Worm (Caenorhabditis elegans) whole organism, early embryonic: ENCODE data around the gene C46H3.1.

ENCODE experiments used
- B0310.2 ChIP-seq: sonication (generic microtip); optimal IDR thresholded peaks from 2 replicates; lab custom pipeline; 2016; ENCODE audit warnings: mild to moderate bottlenecking, missing genetic modification characterization, missing compliant biosample characterization
- F13C5.2 ChIP-seq: sonication (generic microtip); optimal IDR thresholded peaks from 2 replicates; lab custom pipeline; 2017; ENCODE audit warnings: mild to moderate bottlenecking, missing genetic modification characterization, inconsistent platforms, missing compliant biosample characterization
- aly-1 ChIP-seq: sonication (generic microtip); optimal IDR thresholded peaks from 2 replicates; lab custom pipeline; 2016; ENCODE audit warnings: missing genetic modification characterization, missing compliant biosample characterization
- ama-1 ChIP-seq: fragments of 150-350 bp; optimal IDR thresholded peaks from 2 replicates; lab custom pipeline; 2014
- ceh-13 ChIP-seq: fragments of 200-800 bp; sonication (Bioruptor generic); optimal IDR thresholded peaks from 2 replicates; lab custom pipeline; 2018; ENCODE audit warnings: mild to moderate bottlenecking, missing genetic modification characterization, missing compliant biosample characterization
- ceh-36 ChIP-seq: sonication (generic microtip); optimal IDR thresholded peaks from 2 replicates; lab custom pipeline; 2016; ENCODE audit warnings: missing genetic modification characterization, inconsistent platforms, missing compliant biosample characterization
- ets-7 ChIP-seq: sonication (generic microtip); optimal IDR thresholded peaks from 2 replicates; lab custom pipeline; 2016; ENCODE audit warnings: missing genotype, missing genetic modification characterization, missing compliant biosample characterization
- flt-1 ChIP-seq: fragments of 200-800 bp; sonication (Bioruptor generic); IDR thresholded peaks from 2 replicates; pipeline ENCODE4 v1.3.6; 2022; ENCODE audit warnings: missing genetic modification characterization, missing compliant biosample characterization
- hmbx-1 ChIP-seq: sonication (generic microtip); optimal IDR thresholded peaks from 2 replicates; lab custom pipeline; 2016; ENCODE audit warnings: mild to moderate bottlenecking, missing genetic modification characterization, missing compliant biosample characterization
- hmg-4 ChIP-seq: fragments of 200-800 bp; sonication (Bioruptor generic); optimal IDR thresholded peaks from 2 replicates; lab custom pipeline; 2018; ENCODE audit warnings: mild to moderate bottlenecking, missing genetic modification characterization, missing compliant biosample characterization
- hnd-1 ChIP-seq: sonication (generic microtip); optimal IDR thresholded peaks from 2 replicates; lab custom pipeline; 2016; ENCODE audit warnings: missing genetic modification characterization, missing compliant biosample characterization
- pes-1 ChIP-seq: fragments of 200-800 bp; sonication (Bioruptor generic); IDR thresholded peaks from 2 replicates; pipeline ENCODE4 v1.3.6; 2022; ENCODE audit warnings: missing genetic modification reagents, missing genetic modification characterization, missing compliant biosample characterization
- scrt-1 ChIP-seq: fragments of 200-800 bp; sonication (Bioruptor generic); IDR thresholded peaks from 2 replicates; pipeline ENCODE4 v1.3.6; 2022; ENCODE audit warnings: missing genetic modification characterization, missing compliant biosample characterization
- sea-1 ChIP-seq: fragments of 200-800 bp; sonication (Bioruptor generic); conservative IDR thresholded peaks from 2 replicates; pipeline ENCODE4 v1.3.6; 2022; ENCODE audit warnings: missing genetic modification characterization, missing compliant biosample characterization
- tbx-11 ChIP-seq: fragments of 200-800 bp; sonication (Bioruptor generic); IDR thresholded peaks from 2 replicates; pipeline ENCODE4 v1.3.6; 2022; ENCODE audit warnings: missing genetic modification characterization, missing compliant biosample characterization
- tbx-37 ChIP-seq: fragments of 200-800 bp; sonication (Bioruptor generic); conservative IDR thresholded peaks from 2 replicates; pipeline ENCODE4 v1.3.6; 2022; ENCODE audit warnings: missing genetic modification reagents, missing genetic modification characterization, missing compliant biosample characterization
- tra-4 ChIP-seq: sonication (generic microtip); optimal IDR thresholded peaks from 2 replicates; lab custom pipeline; 2017; ENCODE audit warnings: missing genetic modification characterization, missing compliant biosample characterization

C46H3.1 gene

ce11 chrX:1183258-1183657 lies 25.9 kb upstream of the C46H3.1 start:
- TF ChIP-seq F13C5.2, result no peak
- no peak for TF ChIP-seq tbx-11
- no peak for TF ChIP-seq ama-1 (lab: Kevin White, UChicago)
- TF ChIP-seq hnd-1, result no peak
- TF ChIP-seq ceh-13 (GFP tag; lab: Kevin White, UChicago), result no peak
- no peak for TF ChIP-seq ceh-36 (tag; lab: Kevin White, UChicago)
- TF ChIP-seq tbx-37 (GFP tag; lab: Robert Waterston, UW), result no peak
- TF ChIP-seq hmg-4 (GFP tag; lab: Kevin White, UChicago), result no peak
- TF ChIP-seq pes-1 (GFP tag; lab: Robert Waterston, UW), result no peak
- TF ChIP-seq sea-1 (GFP tag; lab: Robert Waterston, UW), result no peak
- TF ChIP-seq ets-7, result no peak
- TF ChIP-seq scrt-1, result no peak
- TF ChIP-seq tra-4 (tag; lab: Kevin White, UChicago), result no peak
- TF ChIP-seq aly-1 (tag; lab: Kevin White, UChicago), result no peak
- TF ChIP-seq B0310.2 (tag; lab: Kevin White, UChicago), result no peak
- TF ChIP-seq hmbx-1 (tag; lab: Kevin White, UChicago), result no peak
- TF ChIP-seq flt-1 (GFP tag; lab: Robert Waterston, UW), result no peak

- TF ChIP-seq hnd-1 (no peak), aly-1 (tag; lab: Kevin White, UChicago) (no peak), tbx-37 (GFP tag; lab: Robert Waterston, UW) (no peak), pes-1 (GFP tag; lab: Robert Waterston, UW) (no peak), F13C5.2 (no peak), ama-1 (lab: Kevin White, UChicago) (no peak), ceh-36 (tag; lab: Kevin White, UChicago) (no peak), ets-7 (no peak), hmg-4 (GFP tag; lab: Kevin White, UChicago) (no peak), flt-1 (GFP tag; lab: Robert Waterston, UW) (no peak), tbx-11 (no peak), scrt-1 (no peak), ceh-13 (GFP tag; lab: Kevin White, UChicago) (no peak)
Observed at ce11 chrX:1183985-1184384, 25.2 kb upstream of the C46H3.1 start.

- no peak for TF ChIP-seq scrt-1
- no peak for TF ChIP-seq aly-1 (tag; lab: Kevin White, UChicago)
- no peak for TF ChIP-seq F13C5.2
- no peak for TF ChIP-seq sea-1 (GFP tag; lab: Robert Waterston, UW)
- no peak for TF ChIP-seq pes-1 (GFP tag; lab: Robert Waterston, UW)
- no peak for TF ChIP-seq ceh-13 (GFP tag; lab: Kevin White, UChicago)
Observed at ce11 chrX:1185474-1185873, 23.7 kb upstream of the C46H3.1 start.

- TF ChIP-seq ets-7 (no peak), pes-1 (GFP tag; lab: Robert Waterston, UW) (no peak), hmbx-1 (tag; lab: Kevin White, UChicago) (no peak), F13C5.2 (no peak), tbx-37 (GFP tag; lab: Robert Waterston, UW) (no peak), flt-1 (GFP tag; lab: Robert Waterston, UW) (no peak), sea-1 (GFP tag; lab: Robert Waterston, UW) (no peak), scrt-1 (no peak), ceh-36 (tag; lab: Kevin White, UChicago) (no peak), hnd-1 (no peak), ceh-13 (GFP tag; lab: Kevin White, UChicago) (no peak)
Observed at ce11 chrX:1191582-1191981, 17.6 kb upstream of the C46H3.1 start, which contains the start of gene T13G4.4. TSS of gene T13G4.4 (minus strand) at chrX:1191678.

- TF ChIP-seq sea-1 (GFP tag; lab: Robert Waterston, UW), result no peak
- no peak for TF ChIP-seq flt-1 (GFP tag; lab: Robert Waterston, UW)
- TF ChIP-seq ets-7, result no peak
- TF ChIP-seq F13C5.2, result no peak
- TF ChIP-seq tbx-11, result no peak
- no peak for TF ChIP-seq ceh-13 (GFP tag; lab: Kevin White, UChicago)
- no peak for TF ChIP-seq tbx-37 (GFP tag; lab: Robert Waterston, UW)
- no peak for TF ChIP-seq hmbx-1 (tag; lab: Kevin White, UChicago)
- no peak for TF ChIP-seq tra-4 (tag; lab: Kevin White, UChicago)
- TF ChIP-seq B0310.2 (tag; lab: Kevin White, UChicago), result no peak
- no peak for TF ChIP-seq scrt-1
Observed at ce11 chrX:1192848-1193247, 16.3 kb upstream of the C46H3.1 start, which contains the start of gene T13G4.1. TSS of gene T13G4.1 (plus strand) at chrX:1193148.

ce11 chrX:1202638-1203037 lies 6.6 kb upstream of the C46H3.1 start:
- TF ChIP-seq hmbx-1 (tag; lab: Kevin White, UChicago) (no peak), F13C5.2 (no peak), sea-1 (GFP tag; lab: Robert Waterston, UW) (no peak), ama-1 (lab: Kevin White, UChicago) (no peak), tbx-11 (no peak), hnd-1 (no peak), ets-7 (no peak), B0310.2 (tag; lab: Kevin White, UChicago) (no peak), pes-1 (GFP tag; lab: Robert Waterston, UW) (no peak), tbx-37 (GFP tag; lab: Robert Waterston, UW) (no peak), aly-1 (tag; lab: Kevin White, UChicago) (no peak), hmg-4 (GFP tag; lab: Kevin White, UChicago) (no peak), scrt-1 (no peak), flt-1 (GFP tag; lab: Robert Waterston, UW) (no peak), tra-4 (tag; lab: Kevin White, UChicago) (no peak), ceh-13 (GFP tag; lab: Kevin White, UChicago) (no peak), ceh-36 (tag; lab: Kevin White, UChicago) (no peak)

ce11 chrX:1206029-1206428 lies 3.2 kb upstream of the C46H3.1 start, which contains the start of gene T13G4.7:
TSS of gene T13G4.7 (minus strand) at chrX:1206129.
- TF ChIP-seq scrt-1, result no peak
- no peak for TF ChIP-seq tra-4 (tag; lab: Kevin White, UChicago)
- no peak for TF ChIP-seq sea-1 (GFP tag; lab: Robert Waterston, UW)
- no peak for TF ChIP-seq hmg-4 (GFP tag; lab: Kevin White, UChicago)
- no peak for TF ChIP-seq B0310.2 (tag; lab: Kevin White, UChicago)
- TF ChIP-seq ceh-36 (tag; lab: Kevin White, UChicago), result no peak
- no peak for TF ChIP-seq hnd-1
- no peak for TF ChIP-seq ceh-13 (GFP tag; lab: Kevin White, UChicago)
- TF ChIP-seq ets-7, result no peak
- no peak for TF ChIP-seq ama-1 (lab: Kevin White, UChicago)
- TF ChIP-seq aly-1 (tag; lab: Kevin White, UChicago), result no peak
- no peak for TF ChIP-seq pes-1 (GFP tag; lab: Robert Waterston, UW)
- no peak for TF ChIP-seq F13C5.2
- TF ChIP-seq flt-1 (GFP tag; lab: Robert Waterston, UW), result no peak
- no peak for TF ChIP-seq tbx-11
- TF ChIP-seq hmbx-1 (tag; lab: Kevin White, UChicago), result no peak
- no peak for TF ChIP-seq tbx-37 (GFP tag; lab: Robert Waterston, UW)
